Worm (Caenorhabditis elegans): ENCODE results near the gene efn-3.

DNA sequence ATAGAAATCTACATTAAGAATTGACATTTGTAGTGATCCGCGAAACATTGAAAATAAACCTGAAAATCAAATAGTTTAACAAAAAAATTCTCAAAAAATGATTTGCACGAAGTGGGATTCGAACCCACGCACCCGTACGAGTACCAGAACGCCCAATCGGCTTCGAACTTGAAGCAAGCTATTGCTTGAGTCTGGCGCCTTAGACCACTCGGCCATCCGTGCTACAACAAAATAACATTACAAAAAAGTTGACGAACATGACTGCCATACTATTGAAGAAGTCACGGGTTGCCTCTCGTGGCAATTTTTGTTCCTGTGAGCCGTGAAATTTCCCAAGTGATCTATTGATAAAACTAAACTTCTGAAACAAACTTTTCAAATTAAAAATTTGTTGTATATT, 34.0 kb downstream of the efn-3 start:
- no peak for TF ChIP-seq elt-3 (tag; optimal IDR thresholded peaks at IDR 0.05)
- TF ChIP-seq unc-120 (tag; optimal IDR thresholded peaks at IDR 0.05; ENCODE audit: poor library complexity, severe bottlenecking): no peak
- TF ChIP-seq lsy-2 (tag; optimal IDR thresholded peaks at IDR 0.05): no peak
- TF ChIP-seq ces-1 (GFP tag; optimal IDR thresholded peaks at IDR 0.05): no peak
- TF ChIP-seq snpc-4 (tag; optimal IDR thresholded peaks at IDR 0.05): no peak
- TF ChIP-seq ztf-11 (tag; optimal IDR thresholded peaks at IDR 0.05): no peak
- TF ChIP-seq hlh-1 (tag; optimal IDR thresholded peaks at IDR 0.05): no peak
- no peak for TF ChIP-seq bed-3 (GFP tag; optimal IDR thresholded peaks at IDR 0.05)
- no peak for TF ChIP-seq nhr-76 (tag; optimal IDR thresholded peaks at IDR 0.05)
- TF ChIP-seq mls-2 (tag; optimal IDR thresholded peaks at IDR 0.05): no peak
- TF ChIP-seq unc-62 (GFP tag; optimal IDR thresholded peaks at IDR 0.05): no peak
